Worm (Caenorhabditis elegans): ENCODE measurements around the gene cki-2.
A peak's percentile ranks its signal among the peaks of the same experiment; 100 is the strongest.

The cki-2 gene

ce11 chrII:7832054-7832453 lies 15.8 kb downstream of the cki-2 start, which contains the start of gene T09A5.14:
Gene T09A5.14, plus strand, starts transcription at chrII:7832354.
- TF ChIP-seq nhr-237 (tag; optimal IDR thresholded peaks at IDR 0.05) (no peak), cnd-1 (tag; optimal IDR thresholded peaks at IDR 0.05) (no peak), sptf-1 (tag; optimal IDR thresholded peaks at IDR 0.05) (no peak), blmp-1 (tag; optimal IDR thresholded peaks at IDR 0.05) (no peak), ces-1 (GFP tag; optimal IDR thresholded peaks at IDR 0.05) (no peak), nhr-76 (tag; optimal IDR thresholded peaks at IDR 0.05) (no peak), snpc-4 (tag; optimal IDR thresholded peaks at IDR 0.05) (no peak), ceh-39 (tag; optimal IDR thresholded peaks at IDR 0.05) (no peak), bed-3 (GFP tag; optimal IDR thresholded peaks at IDR 0.05) (no peak)

ce11 chrII:7835314-7835713 lies 19.0 kb downstream of the cki-2 start, which contains the start of gene cex-2:
Gene cex-2, minus strand, starts transcription at chrII:7835414.
- TF ChIP-seq ceh-43 (GFP tag; optimal IDR thresholded peaks at IDR 0.05) (no peak), elt-1 (tag; optimal IDR thresholded peaks at IDR 0.05; ENCODE audit: borderline replicate concordance, insufficient read depth) (no peak), nhr-12 (tag; optimal IDR thresholded peaks at IDR 0.05) (no peak), nhr-76 (tag; optimal IDR thresholded peaks at IDR 0.05) (no peak), mep-1 (tag; optimal IDR thresholded peaks at IDR 0.05) (no peak), mab-5 (tag; optimal IDR thresholded peaks at IDR 0.05) (no peak), ces-1 (GFP tag; optimal IDR thresholded peaks at IDR 0.05) (no peak), drap-1 (GFP tag; optimal IDR thresholded peaks at IDR 0.05) (no peak), sem-2 (GFP tag; optimal IDR thresholded peaks at IDR 0.05) (no peak), sptf-1 (tag; optimal IDR thresholded peaks at IDR 0.05) (no peak), zip-8 (tag; optimal IDR thresholded peaks at IDR 0.05) (no peak), bed-3 (GFP tag; optimal IDR thresholded peaks at IDR 0.05) (no peak), hlh-1 (tag; optimal IDR thresholded peaks at IDR 0.05) (no peak)

- TF ChIP-seq mab-5 (tag; optimal IDR thresholded peaks at IDR 0.05): no peak
- TF ChIP-seq ces-1 (GFP tag; optimal IDR thresholded peaks at IDR 0.05): no peak
- no peak for TF ChIP-seq mep-1 (tag; optimal IDR thresholded peaks at IDR 0.05)
- TF ChIP-seq lsy-2 (tag; optimal IDR thresholded peaks at IDR 0.05): no peak
- TF ChIP-seq mls-2 (tag; optimal IDR thresholded peaks at IDR 0.05): no peak
- no peak for TF ChIP-seq nhr-12 (tag; optimal IDR thresholded peaks at IDR 0.05)
- TF ChIP-seq hlh-1 (tag; optimal IDR thresholded peaks at IDR 0.05): peak; percentile 96
- TF ChIP-seq M03D4.4 (tag; optimal IDR thresholded peaks at IDR 0.05): no peak
- TF ChIP-seq unc-62 (GFP tag; optimal IDR thresholded peaks at IDR 0.05): peak; percentile 46
- no peak for TF ChIP-seq nhr-237 (tag; optimal IDR thresholded peaks at IDR 0.05)
- no peak for TF ChIP-seq snpc-4 (tag; optimal IDR thresholded peaks at IDR 0.05)
- no peak for TF ChIP-seq elt-3 (tag; optimal IDR thresholded peaks at IDR 0.05)
- TF ChIP-seq unc-120 (tag; optimal IDR thresholded peaks at IDR 0.05; ENCODE audit: poor library complexity, severe bottlenecking): peak; percentile 60
- TF ChIP-seq lin-32 (GFP tag; optimal IDR thresholded peaks at IDR 0.05): no peak
- TF ChIP-seq ceh-43 (GFP tag; optimal IDR thresholded peaks at IDR 0.05): no peak
Measured at ce11 chrII:7836613-7837226, 20.4 kb downstream of the cki-2 start.

- no peak for TF ChIP-seq sem-2 (GFP tag; optimal IDR thresholded peaks at IDR 0.05)
- no peak for TF ChIP-seq bed-3 (GFP tag; optimal IDR thresholded peaks at IDR 0.05)
- TF ChIP-seq mls-2 (tag; optimal IDR thresholded peaks at IDR 0.05): no peak
- TF ChIP-seq unc-39 (tag; optimal IDR thresholded peaks at IDR 0.05): no peak
- TF ChIP-seq ceh-43 (GFP tag; optimal IDR thresholded peaks at IDR 0.05): no peak
- TF ChIP-seq unc-62 (GFP tag; optimal IDR thresholded peaks at IDR 0.05): no peak
- no peak for TF ChIP-seq nhr-28 (tag; optimal IDR thresholded peaks at IDR 0.05)
- no peak for TF ChIP-seq ham-2 (GFP tag; optimal IDR thresholded peaks at IDR 0.05)
- no peak for TF ChIP-seq ceh-39 (tag; optimal IDR thresholded peaks at IDR 0.05)
- TF ChIP-seq hlh-1 (tag; optimal IDR thresholded peaks at IDR 0.05): no peak
- TF ChIP-seq snpc-4 (tag; optimal IDR thresholded peaks at IDR 0.05): no peak
- no peak for TF ChIP-seq M03D4.4 (tag; optimal IDR thresholded peaks at IDR 0.05)
- TF ChIP-seq ceh-83 (GFP tag; optimal IDR thresholded peaks at IDR 0.05): no peak
- no peak for TF ChIP-seq drap-1 (GFP tag; optimal IDR thresholded peaks at IDR 0.05)
- no peak for TF ChIP-seq sptf-1 (tag; optimal IDR thresholded peaks at IDR 0.05)
- TF ChIP-seq lin-32 (GFP tag; optimal IDR thresholded peaks at IDR 0.05): no peak
- no peak for TF ChIP-seq elt-3 (tag; optimal IDR thresholded peaks at IDR 0.05)
- no peak for TF ChIP-seq lsy-2 (tag; optimal IDR thresholded peaks at IDR 0.05)
- peak; percentile 58 for TF ChIP-seq ces-1 (GFP tag; optimal IDR thresholded peaks at IDR 0.05)
- no peak for TF ChIP-seq nhr-12 (tag; optimal IDR thresholded peaks at IDR 0.05)
- peak; percentile 17 for TF ChIP-seq mep-1 (tag; optimal IDR thresholded peaks at IDR 0.05)
- TF ChIP-seq nhr-237 (tag; optimal IDR thresholded peaks at IDR 0.05): no peak
- TF ChIP-seq nhr-76 (tag; optimal IDR thresholded peaks at IDR 0.05): no peak
- no peak for TF ChIP-seq blmp-1 (tag; optimal IDR thresholded peaks at IDR 0.05)
- TF ChIP-seq unc-120 (tag; optimal IDR thresholded peaks at IDR 0.05; ENCODE audit: poor library complexity, severe bottlenecking): peak; percentile 40
- TF ChIP-seq flh-1 (GFP tag; optimal IDR thresholded peaks at IDR 0.05): no peak
Measured at ce11 chrII:7838661-7839060, 22.4 kb downstream of the cki-2 start.

Data from whole organism, mixed stage, embryonic.